Fruit fly (Drosophila melanogaster): ENCODE measurements around the gene CG43293.

The CG43293 gene

dm6 chr3L:6215976-6216786, 31.2 kb downstream of the CG43293 start:
- TF ChIP-seq Pif1B (GFP tag; optimal IDR thresholded peaks at IDR 0.05) (no peak), EcR (GFP tag; optimal IDR thresholded peaks at IDR 0.05) (peak; percentile 52)

dm6 chr3L:6216787-6217078, 31.7 kb downstream of the CG43293 start:
- TF ChIP-seq CG13204 (GFP tag; optimal IDR thresholded peaks at IDR 0.05) (no peak), rn (GFP tag; IDR thresholded peaks at IDR 0.05) (no peak), fd96Ca (GFP tag; IDR thresholded peaks at IDR 0.05) (no peak), CG17806 (tag; optimal IDR thresholded peaks at IDR 0.05) (no peak), CG12605 (GFP tag; IDR thresholded peaks at IDR 0.05) (no peak), CG10348 (GFP tag; IDR thresholded peaks at IDR 0.05) (no peak), Pif1A (GFP tag; optimal IDR thresholded peaks at IDR 0.05) (no peak), EcR (GFP tag; optimal IDR thresholded peaks at IDR 0.05) (no peak), CG32121 (GFP tag; IDR thresholded peaks at IDR 0.05) (no peak), CG34367 (tag; optimal IDR thresholded peaks at IDR 0.05) (no peak), CG15710 (tag; optimal IDR thresholded peaks at IDR 0.05) (no peak), Pif1B (GFP tag; optimal IDR thresholded peaks at IDR 0.05) (no peak), gl (tag; optimal IDR thresholded peaks at IDR 0.05) (no peak), CG4496 (GFP tag; IDR thresholded peaks at IDR 0.05) (no peak), Snoo (tag; optimal IDR thresholded peaks at IDR 0.05) (no peak), Ets98B (GFP tag; IDR thresholded peaks at IDR 0.05) (no peak)

DNA sequence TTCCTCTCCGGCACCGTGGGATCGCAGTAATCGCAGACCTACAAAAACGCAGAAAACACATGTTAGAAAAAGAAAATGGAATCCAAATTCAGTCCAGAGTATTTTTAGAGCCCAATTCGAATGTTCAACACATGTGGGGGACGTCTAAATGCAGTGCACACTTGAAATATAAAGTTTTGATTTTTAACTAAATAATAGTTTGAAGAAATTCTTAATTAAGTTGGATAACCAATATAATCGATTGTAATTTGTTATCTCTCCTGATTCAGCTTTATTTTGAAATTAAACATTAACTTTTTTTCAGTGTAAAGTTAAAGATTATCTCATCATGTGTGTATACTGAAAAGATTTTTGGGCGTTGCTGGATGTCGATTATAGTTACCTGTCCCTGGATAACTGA, 32.2 kb downstream of the CG43293 start:
- TF ChIP-seq Ets98B (GFP tag; IDR thresholded peaks at IDR 0.05): no peak
- TF ChIP-seq CG4496 (GFP tag; IDR thresholded peaks at IDR 0.05): peak; percentile 19; the same call in 1 of the 3 replicates
- no peak for TF ChIP-seq EcR (GFP tag; optimal IDR thresholded peaks at IDR 0.05)
- TF ChIP-seq CG34367 (tag; optimal IDR thresholded peaks at IDR 0.05): peak; percentile 0
- TF ChIP-seq D1 (tag; optimal IDR thresholded peaks at IDR 0.05): no peak
- 0 out of 2 replicates have a peak, but pooled peaks have one; percentile 15 for TF ChIP-seq rn (GFP tag; IDR thresholded peaks at IDR 0.05)
- peak; percentile 27 for TF ChIP-seq CG9948 (tag; optimal IDR thresholded peaks at IDR 0.05)
- no peak for TF ChIP-seq fd96Ca (GFP tag; IDR thresholded peaks at IDR 0.05)
- TF ChIP-seq Pif1B (GFP tag; optimal IDR thresholded peaks at IDR 0.05): no peak
- peak; percentile 37; the same call in 1 of the 2 replicates for TF ChIP-seq CG12605 (GFP tag; IDR thresholded peaks at IDR 0.05)

DNA sequence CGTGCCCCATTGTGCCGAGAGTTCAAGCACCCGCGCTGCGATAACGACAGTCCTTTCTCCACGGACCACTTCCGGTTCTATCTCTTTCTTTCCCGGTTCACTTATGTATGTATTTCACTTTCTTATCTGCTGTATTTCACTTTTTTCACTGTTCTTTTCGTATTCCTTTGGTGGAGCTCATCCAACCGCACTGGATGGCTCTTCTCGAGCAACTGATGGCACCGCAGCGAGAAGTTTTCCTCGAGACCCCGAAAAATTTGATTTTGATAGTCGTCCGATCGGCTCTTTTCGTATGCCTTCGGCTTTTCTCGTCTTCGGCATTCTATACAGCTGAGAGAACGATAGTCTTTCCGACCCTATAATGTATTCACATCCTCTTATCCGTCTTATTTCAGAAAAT, 32.8 kb downstream of the CG43293 start, which contains the start of gene LanA:
Gene LanA (minus strand): TSS at position 217 of the 400 bp plus-strand sequence.
- TF ChIP-seq fd96Ca (GFP tag; IDR thresholded peaks at IDR 0.05) (0 out of 3 replicates have a peak, but pooled peaks have one; percentile 15), Ets98B (GFP tag; IDR thresholded peaks at IDR 0.05) (peak; percentile 42; the same call in 1 of the 2 replicates), CG4496 (GFP tag; IDR thresholded peaks at IDR 0.05) (peak; percentile 58; the same call in 1 of the 3 replicates), CG8301 (tag; optimal IDR thresholded peaks at IDR 0.05) (no peak), EcR (GFP tag; optimal IDR thresholded peaks at IDR 0.05) (peak; percentile 14), CG12605 (GFP tag; IDR thresholded peaks at IDR 0.05) (0 out of 2 replicates have a peak, but pooled peaks have one; percentile 23), gl (tag; optimal IDR thresholded peaks at IDR 0.05) (no peak)

dm6 chr3L:6218517-6219155, 33.6 kb downstream of the CG43293 start:
- TF ChIP-seq CG10348 (GFP tag; IDR thresholded peaks at IDR 0.05) (no peak), CG8159 (tag; optimal IDR thresholded peaks at IDR 0.05) (peak; percentile 35), CG17806 (tag; optimal IDR thresholded peaks at IDR 0.05) (no peak), CG12605 (GFP tag; IDR thresholded peaks at IDR 0.05) (peak; percentile 84), CG15710 (tag; optimal IDR thresholded peaks at IDR 0.05) (peak; percentile 19), Pif1B (GFP tag; optimal IDR thresholded peaks at IDR 0.05) (peak; percentile 49), Snoo (tag; optimal IDR thresholded peaks at IDR 0.05) (peak; percentile 7), CG13204 (GFP tag; optimal IDR thresholded peaks at IDR 0.05) (peak; percentile 11), Pif1A (GFP tag; optimal IDR thresholded peaks at IDR 0.05) (peak; percentile 49), EcR (GFP tag; optimal IDR thresholded peaks at IDR 0.05) (peak; percentile 57), CG4496 (GFP tag; IDR thresholded peaks at IDR 0.05) (peak; percentile 66; the same call in 2 of the 3 replicates), CG8301 (tag; optimal IDR thresholded peaks at IDR 0.05) (no peak), gl (tag; optimal IDR thresholded peaks at IDR 0.05) (peak; percentile 61), Ets98B (GFP tag; IDR thresholded peaks at IDR 0.05) (peak; percentile 68; the same call in 1 of the 2 replicates)

DNA sequence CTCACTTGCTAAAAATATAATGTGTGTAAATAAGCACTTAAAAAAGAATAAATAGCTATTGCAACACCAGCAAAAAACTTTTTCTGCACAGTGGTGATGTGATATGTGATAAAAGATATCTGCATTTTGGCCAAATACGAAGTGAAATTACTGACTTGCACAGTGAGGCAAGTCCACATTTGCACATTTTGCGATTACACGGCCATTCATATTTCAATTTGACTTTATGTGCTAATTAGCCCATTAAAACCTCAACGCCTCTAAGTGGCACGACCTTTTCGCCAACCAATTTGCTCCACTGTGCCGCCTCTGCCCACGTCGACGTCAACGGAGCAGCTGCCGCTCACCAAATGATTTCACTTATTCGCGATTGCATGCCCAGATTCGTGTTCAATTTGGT, 35.2 kb downstream of the CG43293 start, which contains the start of gene CG33946:
Gene CG33946 (plus strand): TSS at position 392 of the 400 bp plus-strand sequence.
- TF ChIP-seq Ets98B (GFP tag; IDR thresholded peaks at IDR 0.05) (peak; percentile 55), CG4496 (GFP tag; IDR thresholded peaks at IDR 0.05) (peak; percentile 86), CG17806 (tag; optimal IDR thresholded peaks at IDR 0.05) (peak; percentile 35), CG8159 (tag; optimal IDR thresholded peaks at IDR 0.05) (no peak), CG34367 (tag; optimal IDR thresholded peaks at IDR 0.05) (no peak), CG12605 (GFP tag; IDR thresholded peaks at IDR 0.05) (peak; percentile 50), CG10348 (GFP tag; IDR thresholded peaks at IDR 0.05) (peak; percentile 57; the same call in 1 of the 2 replicates), rn (GFP tag; IDR thresholded peaks at IDR 0.05) (peak; percentile 54), fd96Ca (GFP tag; IDR thresholded peaks at IDR 0.05) (peak; percentile 86), CG8301 (tag; optimal IDR thresholded peaks at IDR 0.05) (peak; percentile 63), CG32121 (GFP tag; IDR thresholded peaks at IDR 0.05) (peak; percentile 76), CG9948 (tag; optimal IDR thresholded peaks at IDR 0.05) (peak; percentile 41), EcR (GFP tag; optimal IDR thresholded peaks at IDR 0.05) (no peak), CG14655 (GFP tag; optimal IDR thresholded peaks at IDR 0.05) (peak; percentile 70), Snoo (tag; optimal IDR thresholded peaks at IDR 0.05) (peak; percentile 66), CG15710 (tag; optimal IDR thresholded peaks at IDR 0.05) (no peak)

All from whole organism, pupa.